Worm (Caenorhabditis elegans) whole organism, early embryonic: ENCODE measurements around the gene Y9C9A.13.
A peak's percentile ranks its signal among the peaks of the same experiment; 100 is the strongest.

Experiments used
- B0310.2 ChIP-seq: sonication (generic microtip); optimal IDR thresholded peaks from 2 replicates; lab custom pipeline; 2016; ENCODE audit warnings: mild to moderate bottlenecking, missing genetic modification characterization, missing compliant biosample characterization
- F13C5.2 ChIP-seq: sonication (generic microtip); optimal IDR thresholded peaks from 2 replicates; lab custom pipeline; 2017; ENCODE audit warnings: mild to moderate bottlenecking, missing genetic modification characterization, inconsistent platforms, missing compliant biosample characterization
- aly-1 ChIP-seq: sonication (generic microtip); optimal IDR thresholded peaks from 2 replicates; lab custom pipeline; 2016; ENCODE audit warnings: missing genetic modification characterization, missing compliant biosample characterization
- ceh-13 ChIP-seq: fragments of 200-800 bp; sonication (Bioruptor generic); optimal IDR thresholded peaks from 2 replicates; lab custom pipeline; 2018; ENCODE audit warnings: mild to moderate bottlenecking, missing genetic modification characterization, missing compliant biosample characterization
- ceh-36 ChIP-seq: sonication (generic microtip); optimal IDR thresholded peaks from 2 replicates; lab custom pipeline; 2016; ENCODE audit warnings: missing genetic modification characterization, inconsistent platforms, missing compliant biosample characterization
- ets-7 ChIP-seq: sonication (generic microtip); optimal IDR thresholded peaks from 2 replicates; lab custom pipeline; 2016; ENCODE audit warnings: missing genotype, missing genetic modification characterization, missing compliant biosample characterization
- flt-1 ChIP-seq: fragments of 200-800 bp; sonication (Bioruptor generic); IDR thresholded peaks from 2 replicates; pipeline ENCODE4 v1.3.6; 2022; ENCODE audit warnings: missing genetic modification characterization, missing compliant biosample characterization
- hmg-4 ChIP-seq: fragments of 200-800 bp; sonication (Bioruptor generic); optimal IDR thresholded peaks from 2 replicates; lab custom pipeline; 2018; ENCODE audit warnings: mild to moderate bottlenecking, missing genetic modification characterization, missing compliant biosample characterization
- hnd-1 ChIP-seq: sonication (generic microtip); optimal IDR thresholded peaks from 2 replicates; lab custom pipeline; 2016; ENCODE audit warnings: missing genetic modification characterization, missing compliant biosample characterization
- pes-1 ChIP-seq: fragments of 200-800 bp; sonication (Bioruptor generic); IDR thresholded peaks from 2 replicates; pipeline ENCODE4 v1.3.6; 2022; ENCODE audit warnings: missing genetic modification reagents, missing genetic modification characterization, missing compliant biosample characterization
- scrt-1 ChIP-seq: fragments of 200-800 bp; sonication (Bioruptor generic); IDR thresholded peaks from 2 replicates; pipeline ENCODE4 v1.3.6; 2022; ENCODE audit warnings: missing genetic modification characterization, missing compliant biosample characterization
- sea-1 ChIP-seq: fragments of 200-800 bp; sonication (Bioruptor generic); conservative IDR thresholded peaks from 2 replicates; pipeline ENCODE4 v1.3.6; 2022; ENCODE audit warnings: missing genetic modification characterization, missing compliant biosample characterization
- tbx-11 ChIP-seq: fragments of 200-800 bp; sonication (Bioruptor generic); IDR thresholded peaks from 2 replicates; pipeline ENCODE4 v1.3.6; 2022; ENCODE audit warnings: missing genetic modification characterization, missing compliant biosample characterization
- tbx-37 ChIP-seq: fragments of 200-800 bp; sonication (Bioruptor generic); conservative IDR thresholded peaks from 2 replicates; pipeline ENCODE4 v1.3.6; 2022; ENCODE audit warnings: missing genetic modification reagents, missing genetic modification characterization, missing compliant biosample characterization
- tra-4 ChIP-seq: sonication (generic microtip); optimal IDR thresholded peaks from 2 replicates; lab custom pipeline; 2017; ENCODE audit warnings: missing genetic modification characterization, missing compliant biosample characterization

Gene Y9C9A.13

DNA sequence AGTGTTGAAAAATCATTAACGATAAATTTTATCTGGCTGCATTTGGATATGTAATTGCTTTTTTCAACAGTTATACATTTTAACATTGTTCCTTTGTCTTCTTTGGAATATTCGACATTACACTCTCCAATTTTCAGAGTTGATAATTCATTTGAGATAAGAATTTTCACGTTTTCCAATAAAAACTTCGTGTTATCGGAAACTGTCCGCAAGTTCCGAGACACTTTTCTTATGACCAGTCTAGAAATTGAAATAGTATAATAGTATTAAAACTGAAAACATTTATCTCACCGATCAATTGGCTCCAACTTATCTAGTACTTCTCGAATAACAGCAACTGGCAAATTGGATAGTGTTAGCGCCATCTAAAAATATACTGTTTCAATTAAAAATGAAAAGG is 31.7 kb downstream of the Y9C9A.13 start, which contains the start of gene fbxa-86:
TSS of gene fbxa-86 (minus strand) at position 367 of the 400 bp plus-strand sequence.
- TF ChIP-seq aly-1: no peak
- no peak for TF ChIP-seq hnd-1 (tag; lab: Kevin White, UChicago)
- no peak for TF ChIP-seq hmg-4 (GFP tag; lab: Kevin White, UChicago)
- no peak for TF ChIP-seq ets-7 (tag; lab: Kevin White, UChicago)

- TF ChIP-seq tra-4 (tag; lab: Kevin White, UChicago): no peak
Measured at ce11 chrIV:4934103-4934502, 35.2 kb downstream of the Y9C9A.13 start, which contains the start of gene str-153. str-153 (plus strand) TSS chrIV:4934403.

DNA sequence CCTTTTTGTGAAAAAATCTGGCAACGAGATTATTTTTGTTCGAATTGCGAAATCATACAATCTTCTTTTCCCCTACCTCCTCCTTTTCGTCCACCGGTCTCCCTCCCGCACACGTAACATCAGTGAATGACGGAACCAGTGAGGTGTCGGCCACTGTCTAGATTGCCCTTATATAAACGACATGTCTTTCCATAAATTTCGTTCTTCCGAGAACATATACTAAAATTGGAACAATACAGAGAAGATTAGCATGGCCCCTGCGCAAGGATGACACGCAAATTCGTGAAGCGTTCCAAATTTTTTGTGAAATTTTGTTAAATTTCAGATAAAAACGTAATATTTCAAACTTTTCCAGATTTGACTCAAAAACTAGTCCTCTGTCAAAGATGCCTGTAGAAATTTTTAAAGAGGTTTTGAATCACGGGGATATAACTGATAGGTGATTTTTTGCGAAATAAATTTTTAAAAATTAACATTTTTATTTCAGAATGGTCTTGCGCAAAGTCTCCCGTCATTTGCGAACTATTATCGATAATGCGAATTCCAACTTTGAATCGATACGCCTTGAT is 38.5 kb downstream of the Y9C9A.13 start:
- TF ChIP-seq ceh-36 (tag; lab: Kevin White, UChicago): no peak
- peak; percentile 39; the same call in 1 of the 2 replicates for TF ChIP-seq flt-1 (GFP tag; lab: Robert Waterston, UW)
- peak; percentile 63; the same call in 1 of the 2 replicates for TF ChIP-seq pes-1
- peak; percentile 6 for TF ChIP-seq ceh-13
- TF ChIP-seq tbx-11: 0 out of 2 replicates have a peak, but pooled peaks have one; percentile 16

DNA sequence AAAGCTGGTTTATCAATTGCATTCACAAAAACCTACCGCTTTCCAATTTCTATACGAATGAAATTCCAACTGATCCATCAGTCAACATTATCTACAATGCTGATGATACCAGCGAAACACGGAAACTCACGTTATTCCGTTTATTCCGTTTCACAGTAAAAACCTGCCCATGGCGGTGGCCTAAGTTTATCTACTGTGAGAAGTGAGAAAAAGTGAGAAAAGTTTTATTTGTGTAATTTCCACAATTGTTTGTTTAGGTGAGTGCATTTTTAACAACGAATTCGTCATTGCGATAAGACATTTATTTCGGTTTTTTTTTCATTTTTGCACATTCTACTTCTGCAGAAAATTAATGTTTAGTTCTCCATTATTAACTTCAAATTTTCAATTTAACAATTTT is 39.3 kb downstream of the Y9C9A.13 start, which contains the start of gene Y9C9A.8:
TSS of gene Y9C9A.8 (plus strand) at position 301 of the 400 bp plus-strand sequence.
- TF ChIP-seq ceh-36 (tag; lab: Kevin White, UChicago) (no peak), sea-1 (GFP tag; lab: Robert Waterston, UW) (no peak), B0310.2 (no peak), tbx-37 (no peak), ceh-13 (no peak), tbx-11 (no peak), hnd-1 (tag; lab: Kevin White, UChicago) (no peak), F13C5.2 (no peak), hmg-4 (GFP tag; lab: Kevin White, UChicago) (no peak), pes-1 (no peak), scrt-1 (GFP tag; lab: Robert Waterston, UW) (no peak), flt-1 (GFP tag; lab: Robert Waterston, UW) (no peak)

DNA sequence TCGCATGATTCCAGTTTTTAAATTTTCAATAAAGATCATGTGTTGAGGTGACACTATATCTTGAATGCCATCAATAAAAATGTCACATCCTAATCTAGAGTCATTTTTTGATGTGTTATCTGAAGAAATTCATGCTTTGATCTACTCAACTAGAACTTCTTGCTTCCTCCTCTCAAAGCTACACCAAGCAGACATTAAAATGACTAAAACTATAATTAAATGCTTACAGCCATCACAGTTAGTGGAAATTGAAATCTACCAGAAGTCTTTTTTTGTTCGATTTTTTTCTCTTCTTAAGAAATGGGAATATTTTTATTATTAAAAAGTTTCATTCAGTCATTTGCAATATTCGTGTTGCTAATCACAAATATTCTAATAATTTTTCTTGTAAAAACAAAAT is 51.5 kb downstream of the Y9C9A.13 start, which contains the start of gene str-158:
TSS of gene str-158 (plus strand) at position 301 of the 400 bp plus-strand sequence.
- no peak for TF ChIP-seq ets-7 (tag; lab: Kevin White, UChicago)
- no peak for TF ChIP-seq aly-1
- TF ChIP-seq flt-1 (GFP tag; lab: Robert Waterston, UW): no peak
